Worm (Caenorhabditis elegans) whole organism, L3 larva: ENCODE results near the gene riok-3.

Experiments used
- ama-1 ChIP-seq: fragments of 150-350 bp; optimal IDR thresholded peaks from 2 replicates; lab custom pipeline; 2018
- fkh-2 ChIP-seq: fragments of 150-350 bp; optimal IDR thresholded peaks from 2 replicates; lab custom pipeline; 2014; ENCODE audit warnings: missing biosample characterization, missing genetic modification reagents, missing genetic modification characterization
- nfya-1 ChIP-seq: sonication (generic microtip); optimal IDR thresholded peaks from 2 replicates; lab custom pipeline; 2017; ENCODE audit warnings: missing genetic modification characterization, mild to moderate bottlenecking, missing compliant biosample characterization, antibody characterized with exemption, moderate library complexity; ENCODE audit not compliant: insufficient read depth
- nhr-76 ChIP-seq: fragments of 150-350 bp; sonication (generic microtip); optimal IDR thresholded peaks from 5 replicates; lab custom pipeline; 2014; ENCODE audit warnings: missing biosample characterization, missing genetic modification characterization
- unc-39 ChIP-seq: sonication (generic microtip); optimal IDR thresholded peaks from 4 replicates; lab custom pipeline; 2017; ENCODE audit warnings: missing biosample characterization, missing genetic modification characterization

ce11 chrIII:9851547-9851946 lies 46.7 kb upstream of the riok-3 start, which contains the start of gene K11H3.3:
- TF ChIP-seq ama-1 (lab: Kevin White, UChicago): no peak
- TF ChIP-seq nfya-1: no peak
- TF ChIP-seq fkh-2: no peak
- TF ChIP-seq unc-39: no peak
- TF ChIP-seq nhr-76 (tag; lab: Kevin White, UChicago): no peak
